Fruit fly (Drosophila melanogaster) Kc167 (cell line): ENCODE measurements around the gene Mur18B.

Source experiments
- insv ChIP-seq: fragments of >200 bp; optimal IDR thresholded peaks from 3 replicates; lab custom pipeline; 2018; ENCODE audit warnings: missing external identifiers
- psq ChIP-seq: fragments of >200 bp; optimal IDR thresholded peaks from 2 replicates; lab custom pipeline; 2017; ENCODE audit warnings: missing external identifiers

DNA sequence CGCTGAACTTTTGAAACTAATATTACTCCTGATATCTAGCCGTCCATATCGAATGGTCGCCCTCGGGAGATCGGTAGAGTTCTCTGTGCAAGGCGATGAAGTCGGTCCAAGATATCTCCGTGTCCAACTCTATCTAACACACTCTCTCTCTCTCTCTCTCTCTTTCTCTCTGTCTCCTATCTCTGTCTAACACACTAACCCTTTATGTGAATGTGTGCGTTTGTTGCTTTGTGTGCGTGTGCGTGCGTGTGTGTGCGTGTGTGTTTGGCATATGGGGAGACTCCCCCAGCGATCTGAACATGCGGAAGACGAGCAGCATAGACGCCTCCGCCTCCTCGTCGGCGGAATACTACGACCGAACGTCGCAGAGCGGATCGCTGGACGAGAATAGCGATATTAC, 51.3 kb downstream of the Mur18B start:
- no peak for TF ChIP-seq psq
- TF ChIP-seq insv (lab: Kevin White, UChicago), result no peak
